In the genomic region with DNA sequence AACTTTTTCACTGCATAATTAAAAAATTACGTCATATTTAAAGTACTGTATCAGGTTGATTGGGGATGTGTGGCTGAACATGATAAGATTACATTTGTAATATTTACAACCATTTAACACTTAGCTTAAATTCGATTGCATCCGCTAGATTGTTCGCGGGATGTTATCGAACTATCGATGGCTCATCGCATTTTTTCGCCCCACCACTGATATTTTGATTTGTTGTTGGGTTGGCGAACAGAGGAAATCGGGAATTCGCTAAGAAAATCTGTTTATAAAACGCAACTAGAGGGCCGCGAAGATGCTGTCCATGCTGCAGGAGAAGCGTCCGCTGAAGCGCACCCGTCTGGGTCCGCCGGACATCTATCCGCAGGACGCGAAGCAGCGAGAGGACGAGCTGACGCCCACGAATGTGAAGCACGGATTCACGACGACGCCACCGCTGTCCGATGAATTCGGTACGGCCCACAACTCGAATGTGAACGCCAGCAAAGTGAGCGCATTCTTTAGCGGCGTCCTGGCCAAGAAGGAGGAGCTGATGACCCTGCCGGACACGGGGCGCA, we compare ENCODE assay signal across 1 fruit fly cellular context.
TF ChIP-seq lines count a peak whose summit lies in the region.

A gene (plus strand): TSS at position 240 of the 563 bp plus-strand sequence.

TF ChIP-seq in whole organism, embryonic, 481 proteins besides CTCF, POLR2A, EP300 and RAD21 (continued from another document):
- TF ChIP-seq hb (GFP tag; IDR thresholded peaks at IDR 0.05; lab: Robert Waterston, UW; ENCODE audit: partially characterized antibody) = peak; percentile 73; the same call in 2 of the 3 replicates
- peak; percentile 90 for TF ChIP-seq HLH4C (GFP tag; IDR thresholded peaks at IDR 0.05; lab: Robert Waterston, UW; ENCODE audit: partially characterized antibody)
- no peak for TF ChIP-seq klu (GFP tag; IDR thresholded peaks at IDR 0.05; lab: Robert Waterston, UW)
